Worm (Caenorhabditis elegans): ENCODE results near the gene Y45F3A.1.

Gene Y45F3A.1

ce11 chrIII:10535226-10535625, 26.5 kb downstream of the Y45F3A.1 start, which contains the start of gene hpd-1:
Gene hpd-1, plus strand, starts transcription at chrIII:10535526.
- TF ChIP-seq nhr-237 (tag; optimal IDR thresholded peaks at IDR 0.05) (no peak), ceh-82 (tag; optimal IDR thresholded peaks at IDR 0.05) (no peak), vab-7 (GFP tag; IDR thresholded peaks at IDR 0.05) (no peak), snpc-1.2 (GFP tag; IDR thresholded peaks at IDR 0.05) (0 out of 2 replicates have a peak, but pooled peaks have one; percentile 6)

ce11 chrIII:10534191-10534590, 27.5 kb downstream of the Y45F3A.1 start:
- TF ChIP-seq nhr-10 (tag; optimal IDR thresholded peaks at IDR 0.05) (peak; percentile 12), lin-15B (tag; optimal IDR thresholded peaks at IDR 0.05) (no peak), zag-1 (tag; optimal IDR thresholded peaks at IDR 0.05) (no peak), snpc-1.2 (GFP tag; IDR thresholded peaks at IDR 0.05) (no peak), hif-1 (tag; optimal IDR thresholded peaks at IDR 0.05) (peak in 1 of 2 experiments; percentile 97), mdt-29 (GFP tag; IDR thresholded peaks at IDR 0.05) (peak; percentile 69), mxl-3 (GFP tag; optimal IDR thresholded peaks at IDR 0.05) (peak; percentile 98), ceh-32 (tag; optimal IDR thresholded peaks at IDR 0.05; ENCODE audit: poor library complexity) (no peak), spr-1 (tag; optimal IDR thresholded peaks at IDR 0.05) (no peak), F49E8.2 (tag; optimal IDR thresholded peaks at IDR 0.05; ENCODE audit: borderline replicate concordance) (no peak), nhr-6 (tag; optimal IDR thresholded peaks at IDR 0.05) (no peak), mdl-1 (tag; optimal IDR thresholded peaks at IDR 0.05) (peak; percentile 74 to 91), ZK546.5 (tag; optimal IDR thresholded peaks at IDR 0.05) (no peak), saeg-2 (GFP tag; IDR thresholded peaks at IDR 0.05) (0 out of 2 replicates have a peak, but pooled peaks have one; percentile 44), nhr-111 (GFP tag; optimal IDR thresholded peaks at IDR 0.05) (no peak), aha-1 (tag) (peak; percentile 45), T26A8.4 (GFP tag; IDR thresholded peaks at IDR 0.05) (peak; percentile 42; the same call in 1 of the 2 replicates), lim-7 (GFP tag; IDR thresholded peaks at IDR 0.05) (no peak), mep-1 (tag; optimal IDR thresholded peaks at IDR 0.05) (peak; percentile 30), tra-1 (GFP tag; IDR thresholded peaks at IDR 0.05) (peak; percentile 82), gei-8 (GFP tag; optimal IDR thresholded peaks at IDR 0.05) (no peak), skn-1 (tag; optimal IDR thresholded peaks at IDR 0.05) (no peak), madf-9 (GFP tag; conservative IDR thresholded peaks at IDR 0.05) (peak; percentile 52; the same call in 1 of the 2 replicates), attf-4 (tag; optimal IDR thresholded peaks at IDR 0.05) (no peak), ztf-11 (tag; optimal IDR thresholded peaks at IDR 0.05) (no peak), lin-29 (GFP tag; IDR thresholded peaks at IDR 0.05) (no peak), pha-4 (GFP tag; IDR thresholded peaks at IDR 0.05) (0 out of 2 replicates have a peak, but pooled peaks have one; percentile 46), pha-4 (tag; optimal IDR thresholded peaks at IDR 0.05) (no peak), ctbp-1 (GFP tag; IDR thresholded peaks at IDR 0.05) (peak; percentile 62; the same call in 1 of the 2 replicates), Y75B8A.6 (GFP tag; IDR thresholded peaks at IDR 0.05) (no peak), fkh-10 (GFP tag; optimal IDR thresholded peaks at IDR 0.05) (no peak), duxl-1 (tag; optimal IDR thresholded peaks at IDR 0.05; ENCODE audit: poor library complexity) (no peak), set-16 (GFP tag; IDR thresholded peaks at IDR 0.05) (peak; percentile 71), rbr-2 (tag; optimal IDR thresholded peaks at IDR 0.05) (no peak), madf-5 (GFP tag; IDR thresholded peaks at IDR 0.05) (no peak), ceh-28 (tag; optimal IDR thresholded peaks at IDR 0.05) (no peak), ztf-7 (tag; optimal IDR thresholded peaks at IDR 0.05) (peak; percentile 32), hlh-30 (tag; optimal IDR thresholded peaks at IDR 0.05; ENCODE audit: insufficient read depth) (peak; percentile 80), hlh-11 (tag; optimal IDR thresholded peaks at IDR 0.05) (peak; percentile 97), T20F7.1 (GFP tag; optimal IDR thresholded peaks at IDR 0.05) (no peak), hmg-1.1 (GFP tag; IDR thresholded peaks at IDR 0.05) (0 out of 2 replicates have a peak, but pooled peaks have one; percentile 40), dmd-6 (GFP tag; IDR thresholded peaks at IDR 0.05) (peak; percentile 95), F10B5.3 (tag; optimal IDR thresholded peaks at IDR 0.05) (no peak), jun-1 (tag; optimal IDR thresholded peaks at IDR 0.05) (no peak), cey-2 (tag; optimal IDR thresholded peaks at IDR 0.05; ENCODE audit: borderline replicate concordance, insufficient read depth) (no peak), F44E2.7 (GFP tag; IDR thresholded peaks at IDR 0.05) (no peak)
